Fruit fly (Drosophila melanogaster) whole organism, embryonic: ENCODE data around the gene Syx18.

Experiments
- CG11695 ChIP-seq: fragments of 200-800 bp; sonication (Bioruptor generic); IDR thresholded peaks from 3 replicates; pipeline ENCODE4 v1.3.6; 2022; ENCODE audit warnings: missing biosample characterization, missing genetic modification characterization
- CG12219 ChIP-seq: fragments of 200-800 bp; sonication (Bioruptor generic); optimal IDR thresholded peaks from 3 replicates; lab custom pipeline; 2018; ENCODE audit warnings: missing biosample characterization, mild to moderate bottlenecking, missing genetic modification characterization
- CG14050 ChIP-seq: fragments of 200-800 bp; sonication (Bioruptor generic); IDR thresholded peaks from 3 replicates; pipeline ENCODE4 v1.3.6; 2022; ENCODE audit warnings: missing biosample characterization, missing genetic modification characterization
- CG7786 ChIP-seq: fragments of 200-800 bp; sonication (Bioruptor generic); optimal IDR thresholded peaks from 2 replicates; lab custom pipeline; 2016; ENCODE audit warnings: missing biosample characterization, missing genetic modification characterization
- CG8944 ChIP-seq: fragments of 200-800 bp; sonication (Bioruptor generic); optimal IDR thresholded peaks from 3 replicates; lab custom pipeline; 2016; ENCODE audit warnings: missing biosample characterization, missing genetic modification characterization
- CG9932 ChIP-seq: fragments of 200-800 bp; sonication (Bioruptor generic); IDR thresholded peaks from 2 replicates; pipeline ENCODE4 v1.3.6; 2022; ENCODE audit warnings: missing biosample characterization, missing genetic modification characterization
- Dll ChIP-seq: fragments of 200-800 bp; sonication (Bioruptor generic); IDR thresholded peaks from 4 replicates; pipeline ENCODE4 v1.3.6; 2022; ENCODE audit warnings: missing biosample characterization, missing genetic modification characterization; ENCODE audit not compliant: partially characterized antibody
- Lpt ChIP-seq: fragments of >200 bp; optimal IDR thresholded peaks from 2 replicates; lab custom pipeline; 2018; ENCODE audit warnings: missing biosample characterization, missing genetic modification characterization
- TFAM ChIP-seq: fragments of 200-800 bp; sonication (Bioruptor generic); optimal IDR thresholded peaks from 2 replicates; lab custom pipeline; 2017; ENCODE audit warnings: missing biosample characterization, missing genetic modification characterization, inconsistent platforms
- eyg ChIP-seq: fragments of 200-800 bp; sonication (Bioruptor generic); optimal IDR thresholded peaks from 3 replicates; lab custom pipeline; 2016; ENCODE audit warnings: missing biosample characterization, missing genetic modification characterization
- gce ChIP-seq: fragments of 200-800 bp; sonication (Bioruptor generic); IDR thresholded peaks from 3 replicates; pipeline ENCODE4 v1.3.6; 2022; ENCODE audit warnings: missing biosample characterization, missing genetic modification characterization
- row ChIP-seq: fragments of 200-800 bp; sonication (Bioruptor generic); IDR thresholded peaks from 3 replicates; pipeline ENCODE4 v1.3.6; 2022; ENCODE audit warnings: missing biosample characterization, missing genetic modification characterization
- sd ChIP-seq: fragments of 200-800 bp; sonication (Bioruptor generic); optimal IDR thresholded peaks from 3 replicates; lab custom pipeline; 2018; ENCODE audit warnings: missing biosample characterization, mild to moderate bottlenecking, missing genetic modification characterization, moderate library complexity

dm6 chr3R:24634957-24635356, 9.6 kb upstream of the Syx18 start, which contains the start of gene MtnF:
- no peak for TF ChIP-seq row (GFP tag; lab: Robert Waterston, UW)
- TF ChIP-seq TFAM (GFP tag; lab: Kevin White, UChicago) = no peak
- no peak for TF ChIP-seq Dll (GFP tag; lab: Robert Waterston, UW)
- no peak for TF ChIP-seq Lpt
- no peak for TF ChIP-seq gce (GFP tag; lab: Robert Waterston, UW)
- no peak for TF ChIP-seq CG8944 (GFP tag; lab: Kevin White, UChicago)
- TF ChIP-seq CG11695 = no peak
- TF ChIP-seq CG9932 (GFP tag; lab: Robert Waterston, UW) = no peak
- no peak for TF ChIP-seq CG7786 (GFP tag; lab: Kevin White, UChicago)
- no peak for TF ChIP-seq sd (tag; lab: Kevin White, UChicago)
- TF ChIP-seq eyg (GFP tag; lab: Kevin White, UChicago) = no peak
- TF ChIP-seq CG12219 (GFP tag; lab: Kevin White, UChicago) = no peak
- no peak for TF ChIP-seq CG14050
